Worm (Caenorhabditis elegans) whole organism, young adult: ENCODE results near the gene F54B3.1.

Source experiments
- B0019.2 ChIP-seq: fragments of 200-800 bp; sonication (Bioruptor generic); conservative IDR thresholded peaks from 2 replicates; pipeline ENCODE4 v1.3.6; 2022; ENCODE audit warnings: missing genetic modification reagents, missing genetic modification characterization, missing compliant biosample characterization
- B0035.1 ChIP-seq: sonication (generic microtip); optimal IDR thresholded peaks from 2 replicates; lab custom pipeline; 2016; ENCODE audit warnings: missing genetic modification characterization, mild to moderate bottlenecking, missing compliant biosample characterization, missing genotype, missing genetic modification reagents
- B0261.1 ChIP-seq: sonication (generic microtip); optimal IDR thresholded peaks from 2 replicates; lab custom pipeline; 2016; ENCODE audit warnings: mild to moderate bottlenecking, missing genetic modification characterization, moderate library complexity, missing compliant biosample characterization
- B0336.3 ChIP-seq: fragments of 200-800 bp; sonication (Bioruptor generic); IDR thresholded peaks from 2 replicates; pipeline ENCODE4 v1.3.6; 2022; ENCODE audit warnings: missing genetic modification characterization, missing compliant biosample characterization
- C06A6.2 ChIP-seq: fragments of 200-800 bp; sonication (Bioruptor generic); conservative IDR thresholded peaks from 2 replicates; pipeline ENCODE4 v1.3.6; 2022; ENCODE audit warnings: missing genetic modification characterization, missing compliant biosample characterization
- C17E4.6 ChIP-seq: fragments of 200-800 bp; sonication (Bioruptor generic); IDR thresholded peaks from 2 replicates; pipeline ENCODE4 v1.3.6; 2022; ENCODE audit warnings: missing genetic modification reagents, missing genetic modification characterization, missing compliant biosample characterization
- D2030.7 ChIP-seq: fragments of 200-800 bp; sonication (Bioruptor generic); IDR thresholded peaks from 2 replicates; pipeline ENCODE4 v1.3.6; 2022; ENCODE audit warnings: missing genetic modification reagents, missing genetic modification characterization, missing compliant biosample characterization
- F23B12.7 ChIP-seq: sonication (generic microtip); optimal IDR thresholded peaks from 2 replicates; lab custom pipeline; 2017; ENCODE audit warnings: missing genetic modification characterization, mild to moderate bottlenecking, missing compliant biosample characterization, antibody characterized with exemption, moderate library complexity; ENCODE audit not compliant: insufficient read depth
- F33H1.4 ChIP-seq: fragments of 200-800 bp; sonication (Bioruptor generic); IDR thresholded peaks from 2 replicates; pipeline ENCODE4 v1.3.6; 2022; ENCODE audit warnings: missing genetic modification reagents, missing genetic modification characterization, missing compliant biosample characterization
- F37B4.10 ChIP-seq: fragments of 200-800 bp; sonication (Bioruptor generic); IDR thresholded peaks from 2 replicates; pipeline ENCODE4 v1.3.6; 2022; ENCODE audit warnings: missing genetic modification characterization, missing compliant biosample characterization
- K11D2.4 ChIP-seq: fragments of 200-800 bp; sonication (Bioruptor generic); IDR thresholded peaks from 2 replicates; pipeline ENCODE4 v1.3.6; 2022; ENCODE audit warnings: missing genetic modification reagents, missing genetic modification characterization, missing compliant biosample characterization
- T07F8.4 ChIP-seq: sonication (generic microtip); optimal IDR thresholded peaks from 2 replicates; lab custom pipeline; 2016; ENCODE audit warnings: mild to moderate bottlenecking, missing genetic modification characterization, moderate library complexity, missing compliant biosample characterization
- Y53G8AR.9 ChIP-seq: fragments of 200-800 bp; sonication (Bioruptor generic); conservative IDR thresholded peaks from 2 replicates; pipeline ENCODE4 v1.3.6; 2022; ENCODE audit warnings: missing genetic modification reagents, missing genetic modification characterization, missing compliant biosample characterization
- Y67H2A.10 ChIP-seq: fragments of 200-800 bp; sonication (Bioruptor generic); conservative IDR thresholded peaks from 2 replicates; pipeline ENCODE4 v1.3.6; 2022; ENCODE audit warnings: missing genetic modification reagents, missing genetic modification characterization, missing compliant biosample characterization
- aptf-2 ChIP-seq: fragments of 200-800 bp; sonication (Bioruptor generic); conservative IDR thresholded peaks from 2 replicates; pipeline ENCODE4 v1.3.6; 2022; ENCODE audit warnings: missing genetic modification reagents, missing genetic modification characterization, missing compliant biosample characterization
- athp-1 ChIP-seq: sonication (generic microtip); optimal IDR thresholded peaks from 2 replicates; lab custom pipeline; 2017; ENCODE audit warnings: mild to moderate bottlenecking, missing genetic modification characterization, missing compliant biosample characterization
- attf-5 ChIP-seq: fragments of 200-800 bp; sonication (Bioruptor generic); optimal IDR thresholded peaks from 2 replicates; lab custom pipeline; 2018; ENCODE audit warnings: mild to moderate bottlenecking, missing genetic modification characterization, missing compliant biosample characterization
- bed-1 ChIP-seq: fragments of 200-800 bp; sonication (Bioruptor generic); IDR thresholded peaks from 2 replicates; pipeline ENCODE4 v1.3.6; 2022; ENCODE audit warnings: missing genetic modification reagents, missing genetic modification characterization, missing compliant biosample characterization
- cebp-2 ChIP-seq: fragments of 200-800 bp; sonication (Bioruptor generic); IDR thresholded peaks from 2 replicates; pipeline ENCODE4 v1.3.6; 2022; ENCODE audit warnings: missing genetic modification characterization, missing compliant biosample characterization
- ceh-100 ChIP-seq: fragments of 200-800 bp; sonication (Bioruptor generic); IDR thresholded peaks from 2 replicates; pipeline ENCODE4 v1.3.6; 2022; ENCODE audit warnings: missing genetic modification reagents, missing genetic modification characterization, missing compliant biosample characterization
- ceh-27 ChIP-seq: fragments of 200-800 bp; sonication (Bioruptor generic); optimal IDR thresholded peaks from 2 replicates; lab custom pipeline; 2018; ENCODE audit warnings: mild to moderate bottlenecking, missing genetic modification characterization, moderate library complexity, missing compliant biosample characterization
- ceh-79 ChIP-seq: sonication (generic microtip); optimal IDR thresholded peaks from 2 replicates; lab custom pipeline; 2017; ENCODE audit warnings: mild to moderate bottlenecking, missing genetic modification characterization, missing compliant biosample characterization
- dpl-1 ChIP-seq: fragments of 150-350 bp; optimal IDR thresholded peaks from 2 replicates; lab custom pipeline; 2014; ENCODE audit warnings: missing biosample characterization, missing genetic modification reagents, missing genetic modification characterization
- egl-44 ChIP-seq: fragments of 200-800 bp; sonication (Bioruptor generic); IDR thresholded peaks from 2 replicates; pipeline ENCODE4 v1.3.6; 2022; ENCODE audit warnings: missing genetic modification reagents, missing genetic modification characterization, missing compliant biosample characterization
- egrh-3 ChIP-seq: fragments of 200-800 bp; sonication (Bioruptor generic); IDR thresholded peaks from 2 replicates; pipeline ENCODE4 v1.3.6; 2022; ENCODE audit warnings: missing genetic modification reagents, missing genetic modification characterization, missing compliant biosample characterization
- ets-4 ChIP-seq: fragments of 200-800 bp; sonication (Bioruptor generic); optimal IDR thresholded peaks from 2 replicates; lab custom pipeline; 2018; ENCODE audit warnings: mild to moderate bottlenecking, missing genetic modification characterization, missing compliant biosample characterization
- gei-17 ChIP-seq: fragments of 200-800 bp; sonication (Bioruptor generic); optimal IDR thresholded peaks from 2 replicates; lab custom pipeline; 2018; ENCODE audit warnings: mild to moderate bottlenecking, missing genetic modification characterization, missing compliant biosample characterization
- lin-40 ChIP-seq: sonication (generic microtip); optimal IDR thresholded peaks from 2 replicates; lab custom pipeline; 2016; ENCODE audit warnings: missing genetic modification characterization, mild to moderate bottlenecking, missing compliant biosample characterization, missing genotype, missing genetic modification reagents
- lir-1 ChIP-seq: fragments of 200-800 bp; sonication (Bioruptor generic); conservative IDR thresholded peaks from 2 replicates; pipeline ENCODE4 v1.3.6; 2022; ENCODE audit warnings: missing genetic modification reagents, missing genetic modification characterization, missing compliant biosample characterization
- lsl-1 ChIP-seq: fragments of 200-800 bp; sonication (Bioruptor generic); optimal IDR thresholded peaks from 2 replicates; lab custom pipeline; 2018; ENCODE audit warnings: mild to moderate bottlenecking, missing genetic modification characterization, moderate library complexity, missing compliant biosample characterization
- madf-8 ChIP-seq: fragments of 200-800 bp; sonication (Bioruptor generic); conservative IDR thresholded peaks from 2 replicates; pipeline ENCODE4 v1.3.6; 2022; ENCODE audit warnings: missing genetic modification reagents, missing genetic modification characterization, missing compliant biosample characterization
- mes-4 ChIP-seq: sonication (generic microtip); optimal IDR thresholded peaks from 2 replicates; lab custom pipeline; 2016; ENCODE audit warnings: missing genotype, missing genetic modification characterization, missing compliant biosample characterization
- rcor-1 ChIP-seq: fragments of 200-800 bp; sonication (Bioruptor generic); IDR thresholded peaks from 2 replicates; pipeline ENCODE4 v1.3.6; 2022; ENCODE audit warnings: missing genetic modification reagents, missing genetic modification characterization, missing compliant biosample characterization
- sdz-38 ChIP-seq: sonication (generic microtip); optimal IDR thresholded peaks from 2 replicates; lab custom pipeline; 2016; ENCODE audit warnings: missing genotype, missing genetic modification characterization, missing compliant biosample characterization
- snpc-1.1 ChIP-seq: sonication (generic microtip); optimal IDR thresholded peaks from 2 replicates; lab custom pipeline; 2017; ENCODE audit warnings: missing genetic modification characterization, mild to moderate bottlenecking, missing compliant biosample characterization, antibody characterized with exemption, moderate library complexity, missing genotype, missing genetic modification reagents; ENCODE audit not compliant: insufficient read depth
- snpc-1.3 ChIP-seq: sonication (generic microtip); optimal IDR thresholded peaks from 2 replicates; lab custom pipeline; 2017; ENCODE audit warnings: missing genetic modification characterization, mild to moderate bottlenecking, missing compliant biosample characterization, antibody characterized with exemption, moderate library complexity, missing genotype, missing genetic modification reagents; ENCODE audit not compliant: insufficient read depth
- sptf-2 ChIP-seq: fragments of 200-800 bp; sonication (Bioruptor generic); optimal IDR thresholded peaks from 2 replicates; lab custom pipeline; 2018; ENCODE audit warnings: mild to moderate bottlenecking, missing genetic modification characterization, missing compliant biosample characterization
- tbp1 ChIP-seq: fragments of 200-800 bp; sonication (Bioruptor generic); optimal IDR thresholded peaks from 2 replicates; lab custom pipeline; 2018; ENCODE audit warnings: mild to moderate bottlenecking, missing genetic modification characterization, missing compliant biosample characterization
- xnd-1 ChIP-seq: sonication (generic microtip); optimal IDR thresholded peaks from 2 replicates; lab custom pipeline; 2016; ENCODE audit warnings: missing genotype, missing genetic modification reagents, missing genetic modification characterization, missing compliant biosample characterization
- zim-3 ChIP-seq: sonication (generic microtip); optimal IDR thresholded peaks from 2 replicates; lab custom pipeline; 2017; ENCODE audit warnings: mild to moderate bottlenecking, missing genetic modification characterization, moderate library complexity, missing compliant biosample characterization
- ztf-18 ChIP-seq: sonication (generic microtip); optimal IDR thresholded peaks from 2 replicates; lab custom pipeline; 2016; ENCODE audit warnings: missing genotype, mild to moderate bottlenecking, missing genetic modification characterization, missing compliant biosample characterization
- ztf-28 ChIP-seq: fragments of 200-800 bp; sonication (Bioruptor generic); IDR thresholded peaks from 2 replicates; pipeline ENCODE4 v1.3.6; 2022; ENCODE audit warnings: missing genetic modification reagents, missing genetic modification characterization, missing compliant biosample characterization
- ztf-3 ChIP-seq: fragments of 200-800 bp; sonication (Bioruptor generic); optimal IDR thresholded peaks from 2 replicates; lab custom pipeline; 2018; ENCODE audit warnings: mild to moderate bottlenecking, missing genetic modification characterization, missing compliant biosample characterization

Gene F54B3.1

DNA sequence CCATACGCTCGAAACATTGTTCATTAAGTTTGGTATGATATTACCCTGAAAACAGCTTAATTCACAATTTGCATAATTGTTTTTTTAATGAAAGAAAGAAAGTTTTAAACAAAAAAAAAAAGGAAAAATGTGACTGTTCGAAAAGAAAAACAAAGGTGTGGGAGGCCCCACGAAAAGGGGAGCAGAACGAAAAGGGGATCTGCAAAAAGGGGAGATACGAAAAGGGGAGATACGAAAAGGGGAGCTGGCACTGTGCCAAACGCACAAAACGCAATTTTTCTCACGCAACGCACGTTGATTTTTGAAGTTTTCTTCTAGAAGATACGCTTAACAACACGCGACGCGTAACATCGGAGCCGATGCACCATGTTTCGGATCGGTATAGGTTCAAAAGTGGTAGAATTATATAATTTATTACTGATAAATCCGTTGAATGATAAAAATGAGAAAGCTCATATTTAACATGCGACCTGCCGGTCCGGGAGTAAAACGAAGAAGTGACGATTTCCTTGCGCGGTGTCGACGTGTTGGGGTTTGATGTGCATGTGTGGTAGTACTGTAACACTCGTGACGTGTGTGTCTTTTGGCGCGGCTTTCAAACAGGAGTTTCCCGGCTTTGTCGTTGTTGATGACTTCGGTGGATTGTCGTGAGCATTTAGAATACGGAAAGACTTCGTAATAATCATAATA is 3.3 kb upstream of the F54B3.1 start, which contains the start of gene nrde-2:
TSS of gene nrde-2 (minus strand) at position 45 of the 690 bp plus-strand sequence.
- TF ChIP-seq madf-8 (GFP tag; lab: Robert Waterston, UW), result 0 out of 2 replicates have a peak, but pooled peaks have one; percentile 14
- TF ChIP-seq lir-1 (GFP tag; lab: Robert Waterston, UW), result 0 out of 2 replicates have a peak, but pooled peaks have one; percentile 39
- TF ChIP-seq egrh-3 (GFP tag; lab: Robert Waterston, UW), result peak; percentile 67
- peak; percentile 15; the same call in 1 of the 2 replicates for TF ChIP-seq D2030.7 (GFP tag; lab: Robert Waterston, UW)
- 0 out of 2 replicates have a peak, but pooled peaks have one; percentile 44 for TF ChIP-seq K11D2.4 (GFP tag; lab: Robert Waterston, UW)
- peak; percentile 75 for TF ChIP-seq F33H1.4
- peak; percentile 90 for TF ChIP-seq ceh-100 (GFP tag; lab: Robert Waterston, UW)

- TF ChIP-seq bed-1 (GFP tag; lab: Robert Waterston, UW) (no peak), B0261.1 (tag; lab: Kevin White, UChicago) (peak; percentile 10), Y67H2A.10 (GFP tag; lab: Robert Waterston, UW) (peak; percentile 95), dpl-1 (GFP tag; lab: Kevin White, UChicago) (peak; percentile 24), lir-1 (GFP tag; lab: Robert Waterston, UW) (peak; percentile 93), gei-17 (GFP tag; lab: Kevin White, UChicago) (no peak), C17E4.6 (GFP tag; lab: Robert Waterston, UW) (peak; percentile 90), attf-5 (GFP tag; lab: Kevin White, UChicago) (peak; percentile 95), B0336.3 (GFP tag; lab: Robert Waterston, UW) (peak; percentile 70; the same call in 1 of the 2 replicates), cebp-2 (peak; percentile 68; the same call in 1 of the 2 replicates), B0035.1 (tag; lab: Kevin White, UChicago) (peak; percentile 20), lsl-1 (GFP tag; lab: Kevin White, UChicago) (peak; percentile 66), tbp1 (GFP tag; lab: Kevin White, UChicago) (peak; percentile 72), snpc-1.3 (peak; percentile 12), rcor-1 (GFP tag; lab: Robert Waterston, UW) (peak; percentile 97), Y53G8AR.9 (peak; percentile 95), egrh-3 (GFP tag; lab: Robert Waterston, UW) (peak; percentile 90), egl-44 (peak; percentile 85), mes-4 (tag; lab: Kevin White, UChicago) (no peak), xnd-1 (tag; lab: Kevin White, UChicago) (no peak), athp-1 (tag; lab: Kevin White, UChicago) (peak; percentile 84), ceh-79 (no peak), sdz-38 (tag; lab: Kevin White, UChicago) (no peak), snpc-1.1 (no peak), T07F8.4 (peak; percentile 36), F23B12.7 (tag; lab: Kevin White, UChicago) (peak; percentile 34), sptf-2 (GFP tag; lab: Kevin White, UChicago) (no peak), aptf-2 (GFP tag; lab: Robert Waterston, UW) (peak; percentile 94), F37B4.10 (0 out of 2 replicates have a peak, but pooled peaks have one; percentile 70), lin-40 (tag; lab: Kevin White, UChicago) (peak; percentile 73), ets-4 (no peak), B0019.2 (GFP tag; lab: Robert Waterston, UW) (peak; percentile 95), zim-3 (tag; lab: Kevin White, UChicago) (peak; percentile 66), C06A6.2 (peak; percentile 89), ztf-28 (GFP tag; lab: Robert Waterston, UW) (peak; percentile 98), ztf-18 (tag; lab: Kevin White, UChicago) (peak; percentile 98), ztf-3 (no peak), ceh-27 (GFP tag; lab: Kevin White, UChicago) (peak; percentile 94)
Measured at ce11 chrII:10248355-10249041, 2.6 kb upstream of the F54B3.1 start, which contains the start of gene atad-3. atad-3 (plus strand) TSS chrII:10248991.
